Worm (Caenorhabditis elegans): ENCODE results near the gene Y60C6A.1.

ce11 chrV:4820601-4821000, 37.2 kb downstream of the Y60C6A.1 start:
- TF ChIP-seq nhr-12 (tag; optimal IDR thresholded peaks at IDR 0.05) (no peak), nhr-11 (tag; optimal IDR thresholded peaks at IDR 0.05) (no peak), pqm-1 (tag; optimal IDR thresholded peaks at IDR 0.05) (no peak), ceh-82 (tag; optimal IDR thresholded peaks at IDR 0.05) (no peak), unc-62 (GFP tag; optimal IDR thresholded peaks at IDR 0.05) (no peak), ztf-11 (tag; optimal IDR thresholded peaks at IDR 0.05) (no peak), mdl-1 (tag; optimal IDR thresholded peaks at IDR 0.05) (peak in 1 of 2 experiments; percentile 72), ama-1 (optimal IDR thresholded peaks at IDR 0.05) (no peak), zip-4 (GFP tag; optimal IDR thresholded peaks at IDR 0.05) (no peak), lir-3 (tag; optimal IDR thresholded peaks at IDR 0.05; ENCODE audit: poor library complexity) (no peak), dpl-1 (GFP tag; optimal IDR thresholded peaks at IDR 0.05) (peak in 1 of 3 experiments; percentile 21), ces-1 (GFP tag; optimal IDR thresholded peaks at IDR 0.05) (no peak)

Measured in whole organism, L1 larva.